Worm (Caenorhabditis elegans) whole organism, young adult: ENCODE data around the gene D1054.5.

Experiments used
- C17E4.6 ChIP-seq: fragments of 200-800 bp; sonication (Bioruptor generic); IDR thresholded peaks from 2 replicates; pipeline ENCODE4 v1.3.6; 2022; ENCODE audit warnings: missing genetic modification reagents, missing genetic modification characterization, missing compliant biosample characterization
- F37B4.10 ChIP-seq: fragments of 200-800 bp; sonication (Bioruptor generic); IDR thresholded peaks from 2 replicates; pipeline ENCODE4 v1.3.6; 2022; ENCODE audit warnings: missing genetic modification characterization, missing compliant biosample characterization
- F39B2.1 ChIP-seq: fragments of 200-800 bp; sonication (Bioruptor generic); IDR thresholded peaks from 2 replicates; pipeline ENCODE4 v1.3.6; 2022; ENCODE audit warnings: missing genetic modification reagents, missing genetic modification characterization, missing compliant biosample characterization
- F57A8.1 ChIP-seq: fragments of 200-800 bp; sonication (Bioruptor generic); optimal IDR thresholded peaks from 2 replicates; lab custom pipeline; 2018; ENCODE audit warnings: mild to moderate bottlenecking, missing genetic modification characterization, moderate library complexity, missing compliant biosample characterization
- F57C9.4 ChIP-seq: sonication (generic microtip); optimal IDR thresholded peaks from 2 replicates; lab custom pipeline; 2017; ENCODE audit warnings: mild to moderate bottlenecking, missing genetic modification characterization, missing compliant biosample characterization
- T26A5.8 ChIP-seq: sonication (generic microtip); optimal IDR thresholded peaks from 2 replicates; lab custom pipeline; 2016; ENCODE audit warnings: missing genetic modification characterization, missing compliant biosample characterization
- Y53F4B.3 ChIP-seq: fragments of 200-800 bp; sonication (Bioruptor generic); IDR thresholded peaks from 2 replicates; pipeline ENCODE4 v1.3.6; 2022; ENCODE audit warnings: missing genetic modification reagents, missing genetic modification characterization, missing compliant biosample characterization
- ZK185.1 ChIP-seq: sonication (generic microtip); optimal IDR thresholded peaks from 2 replicates; lab custom pipeline; 2016; ENCODE audit warnings: mild to moderate bottlenecking, missing genetic modification characterization, missing compliant biosample characterization; ENCODE audit not compliant: poor library complexity, severe bottlenecking
- akir-1 ChIP-seq: fragments of 200-800 bp; sonication (Bioruptor generic); optimal IDR thresholded peaks from 2 replicates; lab custom pipeline; 2018; ENCODE audit warnings: mild to moderate bottlenecking, missing genetic modification characterization, moderate library complexity, missing compliant biosample characterization
- atf-7 ChIP-seq: sonication (generic microtip); optimal IDR thresholded peaks from 2 replicates; lab custom pipeline; 2017; ENCODE audit warnings: mild to moderate bottlenecking, missing genetic modification characterization, missing compliant biosample characterization
- attf-3 ChIP-seq: fragments of 200-800 bp; sonication (Bioruptor generic); conservative IDR thresholded peaks from 2 replicates; pipeline ENCODE4 v1.3.6; 2022; ENCODE audit warnings: missing genetic modification reagents, missing genetic modification characterization, missing compliant biosample characterization
- cebp-2 ChIP-seq: fragments of 200-800 bp; sonication (Bioruptor generic); IDR thresholded peaks from 2 replicates; pipeline ENCODE4 v1.3.6; 2022; ENCODE audit warnings: missing genetic modification characterization, missing compliant biosample characterization
- dpl-1 ChIP-seq: fragments of 150-350 bp; optimal IDR thresholded peaks from 2 replicates; lab custom pipeline; 2014; ENCODE audit warnings: missing biosample characterization, missing genetic modification reagents, missing genetic modification characterization
- ets-4 ChIP-seq: fragments of 200-800 bp; sonication (Bioruptor generic); optimal IDR thresholded peaks from 2 replicates; lab custom pipeline; 2018; ENCODE audit warnings: mild to moderate bottlenecking, missing genetic modification characterization, missing compliant biosample characterization
- gei-17 ChIP-seq: fragments of 200-800 bp; sonication (Bioruptor generic); optimal IDR thresholded peaks from 2 replicates; lab custom pipeline; 2018; ENCODE audit warnings: mild to moderate bottlenecking, missing genetic modification characterization, missing compliant biosample characterization
- him-1 ChIP-seq: sonication (generic microtip); optimal IDR thresholded peaks from 2 replicates; lab custom pipeline; 2016; ENCODE audit warnings: missing genotype, missing genetic modification reagents, missing genetic modification characterization, missing compliant biosample characterization
- hlh-12 ChIP-seq: sonication (generic microtip); optimal IDR thresholded peaks from 2 replicates; lab custom pipeline; 2016; ENCODE audit warnings: missing genetic modification characterization, missing compliant biosample characterization
- hmg-1.2 ChIP-seq: fragments of 200-800 bp; sonication (Bioruptor generic); IDR thresholded peaks from 2 replicates; pipeline ENCODE4 v1.3.6; 2022; ENCODE audit warnings: missing genetic modification reagents, missing genetic modification characterization, missing compliant biosample characterization
- lag-1 ChIP-seq: fragments of 200-800 bp; sonication (Bioruptor generic); IDR thresholded peaks from 2 replicates; pipeline ENCODE4 v1.3.6; 2022; ENCODE audit warnings: missing genetic modification reagents, missing genetic modification characterization, missing compliant biosample characterization
- let-607 ChIP-seq, 2 experiments: fragments of 200-800 bp in 1 of 2; sonication (Bioruptor generic) in 1 of 2; sonication (generic microtip) in 1 of 2; optimal IDR thresholded peaks; 2 replicates each; lab custom pipeline; 2016 to 2018; ENCODE audit warnings: mild to moderate bottlenecking in 2 of 2, missing compliant biosample characterization in 2 of 2, missing genetic modification characterization in 2 of 2, moderate library complexity in 2 of 2, missing genotype in 1 of 2
- lir-1 ChIP-seq: fragments of 200-800 bp; sonication (Bioruptor generic); conservative IDR thresholded peaks from 2 replicates; pipeline ENCODE4 v1.3.6; 2022; ENCODE audit warnings: missing genetic modification reagents, missing genetic modification characterization, missing compliant biosample characterization
- lsy-27 ChIP-seq: sonication (generic microtip); optimal IDR thresholded peaks from 2 replicates; lab custom pipeline; 2017; ENCODE audit warnings: missing genetic modification characterization, mild to moderate bottlenecking, missing compliant biosample characterization, antibody characterized with exemption, missing genotype, borderline replicate concordance; ENCODE audit not compliant: insufficient read depth
- madf-10 ChIP-seq: sonication (generic microtip); optimal IDR thresholded peaks from 2 replicates; lab custom pipeline; 2016; ENCODE audit warnings: mild to moderate bottlenecking, missing genetic modification characterization, missing compliant biosample characterization
- madf-3 ChIP-seq: fragments of 200-800 bp; sonication (Bioruptor generic); IDR thresholded peaks from 2 replicates; pipeline ENCODE4 v1.3.6; 2022; ENCODE audit warnings: missing genetic modification reagents, missing genetic modification characterization, missing compliant biosample characterization
- madf-6 ChIP-seq: fragments of 200-800 bp; sonication (Bioruptor generic); IDR thresholded peaks from 2 replicates; pipeline ENCODE4 v1.3.6; 2022; ENCODE audit warnings: missing genetic modification reagents, missing genetic modification characterization, missing compliant biosample characterization
- mcd-1 ChIP-seq: fragments of 200-800 bp; sonication (Bioruptor generic); IDR thresholded peaks from 2 replicates; pipeline ENCODE4 v1.3.6; 2022; ENCODE audit warnings: missing genetic modification reagents, missing genetic modification characterization, missing compliant biosample characterization
- mel-28 ChIP-seq: sonication (generic microtip); optimal IDR thresholded peaks from 2 replicates; lab custom pipeline; 2016; ENCODE audit warnings: borderline replicate concordance, mild to moderate bottlenecking, missing genetic modification characterization, missing compliant biosample characterization
- mes-4 ChIP-seq: sonication (generic microtip); optimal IDR thresholded peaks from 2 replicates; lab custom pipeline; 2016; ENCODE audit warnings: missing genotype, missing genetic modification characterization, missing compliant biosample characterization
- nfya-1 ChIP-seq: sonication (generic microtip); optimal IDR thresholded peaks from 2 replicates; lab custom pipeline; 2017; ENCODE audit warnings: antibody characterized with exemption, missing compliant biosample characterization, missing genetic modification characterization, borderline replicate concordance; ENCODE audit not compliant: insufficient read depth
- nfyb-1 ChIP-seq: fragments of 200-800 bp; sonication (Bioruptor generic); IDR thresholded peaks from 2 replicates; pipeline ENCODE4 v1.3.6; 2022; ENCODE audit warnings: missing genetic modification reagents, missing genetic modification characterization, missing compliant biosample characterization
- nhr-90 ChIP-seq: sonication (generic microtip); optimal IDR thresholded peaks from 2 replicates; lab custom pipeline; 2016; ENCODE audit warnings: missing genotype, mild to moderate bottlenecking, missing genetic modification characterization, missing compliant biosample characterization
- pha-4 ChIP-seq: fragments of 150-350 bp; sonication (generic microtip); optimal IDR thresholded peaks from 2 replicates; lab custom pipeline; 2014; ENCODE audit warnings: missing biosample characterization, missing genetic modification reagents, missing genetic modification characterization
- rec-8 ChIP-seq, 2 experiments: sonication (generic microtip); optimal IDR thresholded peaks; 2 replicates each; lab custom pipeline; 2016; ENCODE audit warnings: mild to moderate bottlenecking in 2 of 2, missing genetic modification characterization in 2 of 2, missing genetic modification reagents in 2 of 2, missing genotype in 2 of 2, missing biosample characterization in 1 of 2, missing compliant biosample characterization in 1 of 2, moderate library complexity in 1 of 2
- rpc-1 ChIP-seq, 2 experiments: fragments of 150-350 bp in 1 of 2; sonication (generic microtip) in 1 of 2; optimal IDR thresholded peaks; 2 replicates each; lab custom pipeline; 2014 to 2018; ENCODE audit warnings: missing biosample characterization in 1 of 2, missing genetic modification characterization in 1 of 2, missing genetic modification reagents in 1 of 2, missing genotype in 1 of 2
- somi-1 ChIP-seq: fragments of 200-800 bp; sonication (Bioruptor generic); optimal IDR thresholded peaks from 2 replicates; lab custom pipeline; 2018; ENCODE audit warnings: mild to moderate bottlenecking, missing genetic modification characterization, missing compliant biosample characterization
- tlf-1 ChIP-seq: fragments of 200-800 bp; sonication (Bioruptor generic); optimal IDR thresholded peaks from 2 replicates; lab custom pipeline; 2018; ENCODE audit warnings: mild to moderate bottlenecking, missing genetic modification characterization, missing compliant biosample characterization
- unc-130 ChIP-seq: sonication (generic microtip); optimal IDR thresholded peaks from 2 replicates; lab custom pipeline; 2016; ENCODE audit warnings: missing genetic modification reagents, missing genetic modification characterization, missing compliant biosample characterization
- unc-62 ChIP-seq: fragments of 150-350 bp; optimal IDR thresholded peaks from 2 replicates; lab custom pipeline; 2014; ENCODE audit warnings: missing biosample characterization, missing genetic modification reagents, missing genetic modification characterization
- xnd-1 ChIP-seq: sonication (generic microtip); optimal IDR thresholded peaks from 2 replicates; lab custom pipeline; 2016; ENCODE audit warnings: missing genotype, missing genetic modification reagents, missing genetic modification characterization, missing compliant biosample characterization
- zfh-2 ChIP-seq: fragments of 200-800 bp; sonication (Bioruptor generic); conservative IDR thresholded peaks from 2 replicates; pipeline ENCODE4 v1.3.6; 2022; ENCODE audit warnings: missing genetic modification reagents, missing genetic modification characterization, missing compliant biosample characterization
- ztf-18 ChIP-seq: sonication (generic microtip); optimal IDR thresholded peaks from 2 replicates; lab custom pipeline; 2016; ENCODE audit warnings: missing genotype, mild to moderate bottlenecking, missing genetic modification characterization, missing compliant biosample characterization
- ztf-22 ChIP-seq: fragments of 200-800 bp; sonication (Bioruptor generic); optimal IDR thresholded peaks from 2 replicates; lab custom pipeline; 2018; ENCODE audit warnings: mild to moderate bottlenecking, missing genetic modification characterization, moderate library complexity, missing compliant biosample characterization

The D1054.5 gene

DNA sequence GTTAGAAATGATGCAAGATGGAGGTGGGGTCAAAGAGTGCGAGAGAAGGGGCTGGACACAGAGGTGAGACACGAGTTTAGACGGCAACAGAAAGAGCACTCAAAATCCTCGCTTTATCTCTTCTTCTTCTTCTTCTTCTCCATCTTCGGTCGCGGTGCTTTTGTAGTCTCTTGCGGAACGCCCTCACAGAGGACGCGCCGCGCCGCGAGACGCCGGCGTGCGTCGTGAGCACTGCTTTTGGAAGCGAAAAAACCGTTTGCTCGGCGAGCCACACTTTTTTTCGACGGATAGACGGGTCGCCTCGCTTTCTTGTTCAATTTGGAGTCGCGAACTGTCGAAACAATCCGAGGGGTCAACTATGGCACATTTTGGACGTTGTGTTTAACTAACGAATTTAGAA is 14.5 kb upstream of the D1054.5 start, which contains the start of gene D1054.9:
Gene D1054.9, minus strand, starts transcription at position 137 of the 400 bp plus-strand sequence.
- TF ChIP-seq ztf-18 (tag; lab: Kevin White, UChicago) (no peak), hmg-1.2 (GFP tag; lab: Robert Waterston, UW) (no peak), mel-28 (tag; lab: Kevin White, UChicago) (no peak), rec-8 (tag; optimal IDR thresholded peaks at IDR 0.05; lab: Kevin White, UChicago) (no peak), zfh-2 (GFP tag; lab: Robert Waterston, UW) (peak; percentile 89)

DNA sequence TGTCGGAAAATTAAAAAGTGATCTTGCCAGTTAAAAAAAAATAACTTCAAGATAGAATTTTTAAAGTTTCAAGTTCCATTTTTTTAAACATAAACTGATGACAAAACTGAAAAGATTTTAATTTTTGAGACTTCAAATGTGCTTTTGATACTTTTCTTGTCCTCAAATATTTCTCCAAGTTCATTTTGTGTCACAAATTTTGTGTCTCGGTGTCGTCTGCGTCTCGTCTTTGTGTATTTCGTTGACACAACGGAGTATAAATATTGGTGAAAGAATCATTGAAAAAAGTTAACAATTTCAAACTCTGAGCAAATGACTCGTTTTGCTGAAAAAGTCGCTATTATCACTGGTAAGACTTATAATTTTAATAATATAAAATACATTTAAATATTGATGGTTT is 7.6 kb upstream of the D1054.5 start, which contains the start of gene D1054.8:
Gene D1054.8, plus strand, starts transcription at position 301 of the 400 bp plus-strand sequence.
- TF ChIP-seq rpc-1 (optimal IDR thresholded peaks at IDR 0.05; lab: Kevin White, UChicago), result no peak
- no peak for TF ChIP-seq rpc-1 (tag; optimal IDR thresholded peaks at IDR 0.05; lab: Kevin White, UChicago)
- TF ChIP-seq akir-1 (GFP tag; lab: Kevin White, UChicago), result no peak

ce11 chrV:10773216-10773615 is 3.2 kb downstream of the D1054.5 start:
- TF ChIP-seq attf-3, result no peak
- no peak for TF ChIP-seq nhr-90 (tag; lab: Kevin White, UChicago)
- TF ChIP-seq unc-62 (GFP tag; lab: Kevin White, UChicago), result no peak
- no peak for TF ChIP-seq atf-7 (tag; lab: Kevin White, UChicago)
- TF ChIP-seq lag-1 (GFP tag; lab: Robert Waterston, UW), result no peak
- no peak for TF ChIP-seq T26A5.8 (tag; lab: Kevin White, UChicago)
- TF ChIP-seq lir-1 (GFP tag; lab: Robert Waterston, UW), result no peak
- TF ChIP-seq ztf-22, result no peak
- no peak for TF ChIP-seq F57C9.4
- TF ChIP-seq somi-1 (GFP tag; lab: Kevin White, UChicago), result no peak
- TF ChIP-seq nfyb-1 (GFP tag; lab: Robert Waterston, UW), result no peak
- TF ChIP-seq madf-3 (GFP tag; lab: Robert Waterston, UW), result no peak

DNA sequence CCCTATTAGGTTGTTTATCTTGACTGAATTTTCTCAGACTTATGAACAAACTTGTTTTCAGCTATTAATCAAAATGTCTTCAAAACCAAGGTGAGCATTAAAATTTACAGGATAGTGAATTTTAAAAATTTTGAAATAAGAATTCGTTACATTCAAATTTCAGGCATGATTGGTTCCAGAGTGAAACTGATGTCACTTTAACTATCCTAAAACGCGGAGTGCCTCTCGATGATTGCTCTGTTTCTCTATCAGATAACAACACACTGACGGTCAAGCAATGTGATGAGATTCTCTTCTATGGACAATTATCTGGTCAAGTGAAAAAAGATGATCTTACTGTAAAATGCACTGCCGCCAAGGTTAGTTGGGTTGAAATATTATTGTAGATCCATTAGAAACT is 5.0 kb downstream of the D1054.5 start, which contains the start of gene D1054.3:
Gene D1054.3, plus strand, starts transcription at position 62 of the 400 bp plus-strand sequence.
- no peak for TF ChIP-seq mes-4 (tag; lab: Kevin White, UChicago)
- no peak for TF ChIP-seq unc-130 (GFP tag; lab: Kevin White, UChicago)
- no peak for TF ChIP-seq madf-10 (tag; lab: Kevin White, UChicago)
- no peak for TF ChIP-seq pha-4 (tag; lab: Kevin White, UChicago)
- no peak for TF ChIP-seq let-607 (tag; optimal IDR thresholded peaks at IDR 0.05; lab: Kevin White, UChicago)
- no peak for TF ChIP-seq lsy-27
- no peak for TF ChIP-seq hmg-1.2 (GFP tag; lab: Robert Waterston, UW)
- TF ChIP-seq nhr-90 (tag; lab: Kevin White, UChicago), result no peak
- no peak for TF ChIP-seq him-1
- TF ChIP-seq tlf-1 (GFP tag; lab: Kevin White, UChicago), result no peak
- no peak for TF ChIP-seq cebp-2
- 0 out of 2 replicates have a peak, but pooled peaks have one; percentile 50 for TF ChIP-seq F39B2.1 (GFP tag; lab: Robert Waterston, UW)
- peak; percentile 49; the same call in 1 of the 2 replicates for TF ChIP-seq madf-6 (GFP tag; lab: Robert Waterston, UW)
- no peak for TF ChIP-seq F37B4.10 (GFP tag; lab: Robert Waterston, UW)
- no peak for TF ChIP-seq ZK185.1 (tag; lab: Kevin White, UChicago)
- peak; percentile 74; the same call in 1 of the 2 replicates for TF ChIP-seq madf-3 (GFP tag; lab: Robert Waterston, UW)
- TF ChIP-seq gei-17, result no peak
- no peak for TF ChIP-seq dpl-1 (GFP tag; lab: Kevin White, UChicago)
- TF ChIP-seq mcd-1, result no peak
- TF ChIP-seq Y53F4B.3 (GFP tag; lab: Robert Waterston, UW), result no peak
- TF ChIP-seq C17E4.6 (GFP tag; lab: Robert Waterston, UW), result no peak
- no peak for TF ChIP-seq ets-4 (GFP tag; lab: Kevin White, UChicago)
- TF ChIP-seq F57A8.1, result no peak
- no peak for TF ChIP-seq xnd-1 (tag; lab: Kevin White, UChicago)
- no peak for TF ChIP-seq nfya-1
- no peak for TF ChIP-seq hlh-12
- TF ChIP-seq nfyb-1 (GFP tag; lab: Robert Waterston, UW), result 0 out of 2 replicates have a peak, but pooled peaks have one; percentile 41
- TF ChIP-seq rpc-1 (optimal IDR thresholded peaks at IDR 0.05; lab: Kevin White, UChicago), result no peak
- TF ChIP-seq rpc-1 (tag; optimal IDR thresholded peaks at IDR 0.05; lab: Kevin White, UChicago), result no peak
